Fruit fly (Drosophila melanogaster) whole organism, prepupa: ENCODE results near the gene CG6277.

Experiments used
- CG10631 ChIP-seq: fragments of 200-800 bp; sonication (Bioruptor generic); optimal IDR thresholded peaks from 2 replicates; lab custom pipeline; 2016; ENCODE audit warnings: missing biosample characterization, missing genetic modification characterization
- CG10669 ChIP-seq: fragments of 200-800 bp; sonication (Bioruptor generic); optimal IDR thresholded peaks from 3 replicates; lab custom pipeline; 2018; ENCODE audit warnings: missing biosample characterization, mild to moderate bottlenecking, missing genetic modification characterization, moderate library complexity
- CG1621 ChIP-seq: fragments of 200-800 bp; sonication (Bioruptor generic); optimal IDR thresholded peaks from 3 replicates; lab custom pipeline; 2018; ENCODE audit warnings: missing biosample characterization, mild to moderate bottlenecking, missing genetic modification characterization
- CG34406 ChIP-seq: fragments of 200-800 bp; sonication (Bioruptor generic); optimal IDR thresholded peaks from 3 replicates; lab custom pipeline; 2016; ENCODE audit warnings: missing biosample characterization, missing genetic modification characterization
- CG3919 ChIP-seq: fragments of 200-800 bp; sonication (Bioruptor generic); optimal IDR thresholded peaks from 3 replicates; lab custom pipeline; 2016; ENCODE audit warnings: missing biosample characterization, missing genetic modification characterization
- CG6792 ChIP-seq: fragments of 200-800 bp; sonication (Bioruptor generic); optimal IDR thresholded peaks from 3 replicates; lab custom pipeline; 2016; ENCODE audit warnings: missing biosample characterization, missing genetic modification characterization
- Eip78C ChIP-seq: fragments of 200-800 bp; sonication (Bioruptor generic); peaks from one replicate; lab custom pipeline; 2016; ENCODE audit warnings: missing biosample characterization, missing genetic modification characterization
- Hr39 ChIP-seq: fragments of 200-800 bp; sonication (Bioruptor generic); optimal IDR thresholded peaks from 2 replicates; lab custom pipeline; 2016; ENCODE audit warnings: missing biosample characterization, missing genetic modification characterization
- Lpt ChIP-seq: fragments of 200-800 bp; sonication (Bioruptor generic); optimal IDR thresholded peaks from 3 replicates; lab custom pipeline; 2016; ENCODE audit warnings: missing biosample characterization, missing genetic modification characterization
- Sox102F ChIP-seq: fragments of 200-800 bp; sonication (Bioruptor generic); optimal IDR thresholded peaks from 2 replicates; lab custom pipeline; 2016; ENCODE audit warnings: missing biosample characterization, mild to moderate bottlenecking, missing genetic modification characterization
- achi ChIP-seq: fragments of 200-800 bp; sonication (Bioruptor generic); optimal IDR thresholded peaks from 3 replicates; lab custom pipeline; 2016; ENCODE audit warnings: missing biosample characterization, missing genetic modification characterization
- acj6 ChIP-seq: fragments of 200-800 bp; sonication (Bioruptor generic); optimal IDR thresholded peaks from 3 replicates; lab custom pipeline; 2016; ENCODE audit warnings: missing biosample characterization, missing genetic modification characterization
- dac ChIP-seq: fragments of 200-800 bp; sonication (Bioruptor generic); optimal IDR thresholded peaks from 2 replicates; lab custom pipeline; 2017; ENCODE audit warnings: missing biosample characterization, mild to moderate bottlenecking, missing genetic modification characterization
- spab ChIP-seq: fragments of 200-800 bp; sonication (Bioruptor generic); optimal IDR thresholded peaks from 2 replicates; lab custom pipeline; 2017; ENCODE audit warnings: missing biosample characterization, mild to moderate bottlenecking, missing genetic modification characterization, missing genetic modification reagents

- TF ChIP-seq spab (GFP tag; lab: Kevin White, UChicago) = no peak
- no peak for TF ChIP-seq acj6 (GFP tag; lab: Kevin White, UChicago)
- no peak for TF ChIP-seq CG6792 (GFP tag; lab: Kevin White, UChicago)
- TF ChIP-seq CG10669 (GFP tag; lab: Kevin White, UChicago) = no peak
- TF ChIP-seq CG34406 = no peak
- no peak for TF ChIP-seq CG1621 (tag; lab: Kevin White, UChicago)
- TF ChIP-seq Sox102F (GFP tag; lab: Kevin White, UChicago) = no peak
- TF ChIP-seq Hr39 (GFP tag; lab: Kevin White, UChicago) = no peak
- TF ChIP-seq CG3919 (GFP tag; lab: Kevin White, UChicago) = no peak
- no peak for TF ChIP-seq dac
- no peak for TF ChIP-seq achi (GFP tag; lab: Kevin White, UChicago)
- no peak for TF ChIP-seq Eip78C (GFP tag; lab: Kevin White, UChicago)
- TF ChIP-seq CG10631 (GFP tag; lab: Kevin White, UChicago) = no peak
- TF ChIP-seq Lpt (GFP tag; lab: Kevin White, UChicago) = no peak
These were observed 42.7 kb downstream of the CG6277 start for dm6 chr3R:26980282-26980691.
